Worm (Caenorhabditis elegans) whole organism, late embryonic: ENCODE measurements around the gene F45E4.5.

ENCODE experiments used
- F13H6.1 ChIP-seq: sonication (generic microtip); optimal IDR thresholded peaks from 2 replicates; lab custom pipeline; 2016; ENCODE audit warnings: missing genetic modification characterization, missing compliant biosample characterization
- ama-1 ChIP-seq: fragments of 150-350 bp; optimal IDR thresholded peaks from 2 replicates; lab custom pipeline; 2014
- pha-4 ChIP-seq: fragments of 150-350 bp; optimal IDR thresholded peaks from 2 replicates; lab custom pipeline; 2018; ENCODE audit warnings: missing biosample characterization, missing genetic modification reagents, missing genetic modification characterization
- sdc-2 ChIP-seq: sonication (generic microtip); optimal IDR thresholded peaks from 2 replicates; lab custom pipeline; 2016; ENCODE audit warnings: missing genotype, missing genetic modification characterization, missing compliant biosample characterization

DNA sequence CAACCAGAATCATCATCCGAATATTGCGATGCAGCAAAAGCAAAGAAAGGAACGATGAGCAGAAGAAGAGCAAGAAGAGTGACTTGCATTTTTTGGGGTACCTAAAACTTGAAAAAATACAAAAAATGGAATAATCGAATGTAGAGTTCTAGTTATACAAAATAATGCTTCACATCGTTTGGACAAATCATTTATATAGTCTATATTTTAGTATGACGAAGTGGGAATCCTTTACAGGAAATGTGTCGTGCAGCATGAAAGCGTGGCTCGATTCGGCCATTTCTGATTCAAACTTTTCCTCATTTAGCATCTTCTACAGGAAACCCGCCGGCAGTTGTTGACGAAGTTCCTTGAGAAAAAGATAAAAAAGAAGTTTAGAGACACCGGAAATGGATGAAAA, 14.1 kb upstream of the F45E4.5 start, which contains the start of gene nlp-20:
- no peak for TF ChIP-seq sdc-2 (tag; lab: Kevin White, UChicago)
- TF ChIP-seq pha-4 (tag; lab: Kevin White, UChicago), result no peak
- no peak for TF ChIP-seq F13H6.1 (tag; lab: Kevin White, UChicago)
- TF ChIP-seq ama-1, result no peak
